Worm (Caenorhabditis elegans) whole organism, L4 larva: Measurements from ENCODE around the gene F44G4.7.

Source experiments
- F44E2.7 ChIP-seq: fragments of 200-800 bp; sonication (Bioruptor generic); IDR thresholded peaks from 2 replicates; pipeline ENCODE4 v2.1.2; 2022; ENCODE audit warnings: missing genetic modification characterization, missing compliant biosample characterization
- ZK337.2 ChIP-seq: fragments of 200-800 bp; sonication (Bioruptor generic); IDR thresholded peaks from 2 replicates; pipeline ENCODE4 v1.3.6; 2022; ENCODE audit warnings: missing genetic modification reagents, missing genetic modification characterization, missing compliant biosample characterization
- egl-27 ChIP-seq: sonication (generic microtip); optimal IDR thresholded peaks from 3 replicates; lab custom pipeline; 2017; ENCODE audit warnings: missing biosample characterization, missing genetic modification reagents, missing genetic modification characterization
- hmg-1.1 ChIP-seq: fragments of 200-800 bp; sonication (Bioruptor generic); IDR thresholded peaks from 2 replicates; pipeline ENCODE4 v1.3.6; 2022; ENCODE audit warnings: missing genetic modification reagents, missing genetic modification characterization, missing compliant biosample characterization
- lim-7 ChIP-seq: fragments of 200-800 bp; sonication (Bioruptor generic); IDR thresholded peaks from 2 replicates; pipeline ENCODE4 v1.3.6; 2022; ENCODE audit warnings: missing genetic modification characterization, missing compliant biosample characterization
- lin-29 ChIP-seq: fragments of 200-800 bp; sonication (Bioruptor generic); IDR thresholded peaks from 2 replicates; pipeline ENCODE4 v1.3.6; 2022; ENCODE audit warnings: missing genetic modification reagents, missing genetic modification characterization, missing compliant biosample characterization
- madf-5 ChIP-seq, 2 experiments: fragments of 200-800 bp; sonication (Bioruptor generic); IDR thresholded peaks; 2 replicates each; pipeline ENCODE4 v1.3.6; 2022; ENCODE audit warnings: missing compliant biosample characterization in 2 of 2, missing genetic modification characterization in 2 of 2
- mes-2 ChIP-seq: sonication (generic microtip); optimal IDR thresholded peaks from 2 replicates; lab custom pipeline; 2016; ENCODE audit warnings: missing genotype, mild to moderate bottlenecking, missing genetic modification characterization, missing compliant biosample characterization; ENCODE audit not compliant: poor library complexity, severe bottlenecking
- nhr-237 ChIP-seq: sonication (generic microtip); optimal IDR thresholded peaks from 2 replicates; lab custom pipeline; 2017; ENCODE audit warnings: missing biosample characterization, missing genetic modification characterization
- nhr-48 ChIP-seq: sonication (generic microtip); optimal IDR thresholded peaks from 2 replicates; lab custom pipeline; 2016; ENCODE audit warnings: mild to moderate bottlenecking, missing genetic modification characterization, missing compliant biosample characterization
- nhr-77 ChIP-seq: fragments of 150-350 bp; optimal IDR thresholded peaks from 2 replicates; lab custom pipeline; 2014; ENCODE audit warnings: missing biosample characterization, missing genetic modification characterization
- pqm-1 ChIP-seq: sonication (generic microtip); optimal IDR thresholded peaks from 2 replicates; lab custom pipeline; 2017; ENCODE audit warnings: missing biosample characterization, missing genetic modification characterization
- set-16 ChIP-seq: fragments of 200-800 bp; sonication (Bioruptor generic); IDR thresholded peaks from 2 replicates; pipeline ENCODE4 v1.3.6; 2022; ENCODE audit warnings: missing genetic modification reagents, missing genetic modification characterization, missing compliant biosample characterization

Gene F44G4.7

DNA sequence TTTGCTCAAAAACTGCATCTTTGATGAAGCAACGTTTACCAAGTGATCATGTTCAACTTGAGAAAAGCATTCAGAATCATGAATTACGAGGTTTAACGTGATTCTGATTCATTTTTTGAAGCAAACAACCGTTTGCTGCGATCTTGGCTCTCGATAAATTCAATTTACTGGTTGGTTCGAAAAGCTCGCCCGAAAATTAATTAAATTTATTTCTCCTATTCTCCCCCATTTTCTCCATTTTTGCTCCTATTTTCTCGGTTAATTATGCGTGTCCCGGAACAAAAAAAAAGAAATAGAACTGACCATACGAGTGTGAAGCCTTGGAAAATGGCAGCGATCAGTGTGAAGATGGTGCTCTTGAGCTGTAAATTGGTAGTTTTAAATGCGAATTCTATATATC lies 48.1 kb downstream of the F44G4.7 start:
- TF ChIP-seq egl-27 (tag; lab: Kevin White, UChicago), result no peak
- TF ChIP-seq nhr-77 (tag; lab: Kevin White, UChicago), result no peak
- no peak for TF ChIP-seq set-16
- no peak for TF ChIP-seq nhr-48
- TF ChIP-seq lim-7 (GFP tag; lab: Robert Waterston, UW), result no peak
- no peak for TF ChIP-seq pqm-1 (tag; lab: Kevin White, UChicago)
- TF ChIP-seq, all 104 proteins: peak for 0

DNA sequence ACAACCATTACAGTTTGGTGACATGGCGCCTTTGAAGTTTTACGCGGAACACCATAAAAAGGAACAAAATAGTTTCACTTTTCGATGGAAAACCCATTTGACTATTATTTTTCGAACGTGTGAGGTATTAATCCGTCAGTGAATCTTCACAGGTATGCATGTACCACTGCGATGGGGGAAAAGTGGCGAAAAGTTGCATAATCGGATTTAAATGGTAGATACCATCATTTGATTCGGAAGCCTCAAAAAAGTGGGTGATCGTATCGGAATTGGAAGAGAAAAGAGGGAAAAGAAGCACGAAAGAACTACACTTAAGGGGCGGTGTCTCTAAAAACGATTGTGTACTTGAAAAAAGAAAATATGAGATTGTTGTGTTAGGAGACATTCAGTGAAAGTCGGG lies 51.3 kb downstream of the F44G4.7 start:
- no peak for TF ChIP-seq nhr-237 (tag; lab: Kevin White, UChicago)
- TF ChIP-seq F44E2.7 (GFP tag; lab: Robert Waterston, UW), result no peak
- no peak for TF ChIP-seq lin-29 (GFP tag; lab: Robert Waterston, UW)
- TF ChIP-seq mes-2 (tag; lab: Kevin White, UChicago), result no peak
- no peak for TF ChIP-seq madf-5 (GFP tag; IDR thresholded peaks at IDR 0.05; lab: Robert Waterston, UW)
- no peak for TF ChIP-seq hmg-1.1
- no peak for TF ChIP-seq ZK337.2 (GFP tag; lab: Robert Waterston, UW)
